Worm (Caenorhabditis elegans) whole organism, L4/young adult: ENCODE results near the gene Y55F3BR.1.

Experiments used
- W03F9.2 ChIP-seq: fragments of 150-350 bp; optimal IDR thresholded peaks from 2 replicates; lab custom pipeline; 2014; ENCODE audit warnings: missing biosample characterization, missing genetic modification characterization
- dao-5 ChIP-seq: sonication (generic microtip); optimal IDR thresholded peaks from 2 replicates; lab custom pipeline; 2016; ENCODE audit warnings: missing genotype, missing genetic modification characterization, moderate library complexity, missing compliant biosample characterization
- him-1 ChIP-seq: sonication (generic microtip); optimal IDR thresholded peaks from 2 replicates; lab custom pipeline; 2016; ENCODE audit warnings: missing genotype, missing genetic modification reagents, missing genetic modification characterization, missing compliant biosample characterization

Y55F3BR.1 gene

DNA sequence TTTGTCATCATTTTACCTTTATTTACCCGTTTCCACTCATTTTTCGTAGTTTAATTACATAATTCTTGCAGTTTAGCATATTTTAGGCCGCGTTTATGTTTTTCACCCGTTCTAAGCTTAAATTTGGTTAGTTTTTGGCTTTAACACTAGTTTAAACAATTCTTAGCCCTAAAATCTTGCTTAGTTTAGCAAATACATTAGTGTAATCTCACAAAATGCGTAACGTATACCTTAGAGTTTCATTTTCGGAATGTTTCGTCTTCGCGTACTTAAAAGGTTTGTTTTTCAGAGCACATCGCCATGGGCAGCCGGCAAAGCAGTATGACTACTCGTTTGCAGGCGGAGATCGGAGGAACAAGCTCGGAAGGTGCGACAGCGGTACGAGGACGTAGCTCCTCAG is 45.1 kb downstream of the Y55F3BR.1 start, which contains the start of gene F58H7.5:
Gene F58H7.5, plus strand, starts transcription at position 301 of the 400 bp plus-strand sequence.
- TF ChIP-seq dao-5 (tag; lab: Kevin White, UChicago) (no peak), W03F9.2 (no peak), him-1 (tag; lab: Kevin White, UChicago) (no peak)

DNA sequence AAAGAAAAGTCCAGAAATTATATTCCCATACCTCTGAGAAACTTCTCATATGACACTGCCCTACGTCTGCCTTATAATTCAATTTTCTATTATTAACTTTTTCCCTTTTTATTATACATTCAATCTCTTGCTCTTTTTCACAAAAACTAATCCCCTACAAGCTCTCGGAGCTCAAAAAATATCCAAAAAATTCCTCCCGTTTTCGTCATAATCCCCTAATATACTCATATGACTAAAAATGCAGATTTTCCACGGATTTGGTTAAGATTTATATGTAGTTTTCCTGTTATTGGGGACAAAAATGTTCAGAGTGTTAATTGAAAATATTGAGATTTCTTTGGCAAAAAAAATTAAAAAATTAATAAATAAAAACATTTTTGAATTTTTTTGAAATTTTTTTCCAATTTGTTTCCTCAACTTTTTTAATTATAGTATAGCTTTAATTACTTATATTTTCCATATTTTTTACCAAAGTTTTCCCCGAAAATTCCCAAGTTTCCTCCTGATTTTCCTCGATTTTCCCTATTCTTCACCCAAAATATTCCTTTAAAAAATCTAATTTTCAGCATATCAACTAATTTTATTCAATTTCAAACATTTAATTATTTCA is 49.8 kb downstream of the Y55F3BR.1 start, which contains the start of gene lgc-30:
Gene lgc-30, plus strand, starts transcription at position 560 of the 610 bp plus-strand sequence.
- TF ChIP-seq dao-5 (tag; lab: Kevin White, UChicago) (no peak), him-1 (tag; lab: Kevin White, UChicago) (no peak), W03F9.2 (no peak)

DNA sequence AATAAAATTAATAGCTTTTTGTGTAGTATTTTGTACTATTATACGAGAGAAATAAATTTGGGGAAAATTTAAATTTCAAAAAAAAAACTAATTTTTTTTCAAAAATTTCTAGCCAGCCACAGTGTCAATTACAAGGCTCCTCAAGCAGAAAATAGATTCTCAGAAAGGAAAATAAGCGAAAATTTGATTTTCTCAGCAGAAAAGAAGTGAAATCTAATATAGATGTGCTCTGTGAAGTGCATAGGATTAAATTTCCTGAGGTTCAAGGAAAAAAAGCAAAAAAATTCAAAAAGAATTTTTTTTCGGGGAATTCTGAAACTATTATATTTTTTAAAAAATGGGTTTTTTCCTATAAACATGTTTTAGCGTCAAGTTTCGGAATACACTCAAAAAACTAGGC is 52.9 kb downstream of the Y55F3BR.1 start:
- TF ChIP-seq dao-5 (tag; lab: Kevin White, UChicago): no peak
- TF ChIP-seq him-1 (tag; lab: Kevin White, UChicago): no peak
- TF ChIP-seq W03F9.2: no peak
